Worm (Caenorhabditis elegans) whole organism, L1 larva: Measurements from ENCODE around the gene E02H9.6.

ENCODE experiments used
- aly-2 ChIP-seq: fragments of 150-350 bp; optimal IDR thresholded peaks from 2 replicates; lab custom pipeline; 2014; ENCODE audit warnings: missing biosample characterization, missing genetic modification characterization
- mep-1 ChIP-seq: fragments of 150-350 bp; optimal IDR thresholded peaks from 2 replicates; lab custom pipeline; 2014; ENCODE audit warnings: missing biosample characterization, missing genetic modification characterization
- nhr-11 ChIP-seq: fragments of 150-350 bp; optimal IDR thresholded peaks from 2 replicates; lab custom pipeline; 2014; ENCODE audit warnings: missing biosample characterization, missing genetic modification characterization
- nhr-237 ChIP-seq: fragments of 150-350 bp; optimal IDR thresholded peaks from 2 replicates; lab custom pipeline; 2014; ENCODE audit warnings: missing biosample characterization, missing genetic modification characterization
- nhr-28 ChIP-seq: fragments of 150-350 bp; optimal IDR thresholded peaks from 2 replicates; lab custom pipeline; 2014; ENCODE audit warnings: missing biosample characterization, missing genetic modification characterization
- rnt-1 ChIP-seq: sonication (generic microtip); optimal IDR thresholded peaks from 2 replicates; lab custom pipeline; 2016; ENCODE audit warnings: mild to moderate bottlenecking, missing genetic modification characterization, moderate library complexity, missing compliant biosample characterization

DNA sequence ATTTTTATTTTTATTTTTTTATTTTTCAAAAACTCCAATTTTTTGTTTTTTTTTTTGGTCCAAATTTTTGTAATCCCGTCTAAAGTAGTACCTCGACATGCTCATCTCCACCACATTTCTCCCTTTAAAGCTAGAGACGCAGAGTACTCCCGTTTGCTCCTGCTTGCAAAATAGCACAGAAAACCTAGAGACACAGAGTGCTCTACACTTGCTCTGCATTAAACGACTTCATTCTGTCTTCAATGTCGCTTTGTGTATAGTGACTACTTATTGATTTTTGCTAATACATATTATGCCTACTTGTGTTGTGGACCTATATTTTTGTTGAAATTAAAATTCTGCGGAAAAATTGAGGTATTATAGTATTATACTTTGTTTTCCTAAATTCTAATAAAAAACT is 9.8 kb upstream of the E02H9.6 start, which contains the start of gene W04B5.8:
- TF ChIP-seq rnt-1 (tag; lab: Kevin White, UChicago) (peak; percentile 22), aly-2 (tag; lab: Kevin White, UChicago) (no peak), mep-1 (tag; lab: Kevin White, UChicago) (no peak), nhr-28 (no peak), nhr-11 (tag; lab: Kevin White, UChicago) (no peak), nhr-237 (tag; lab: Kevin White, UChicago) (no peak)
